Fruit fly (Drosophila melanogaster) whole organism, prepupa: ENCODE results near the gene CG12123.

Experiments
- CG10631 ChIP-seq: fragments of 200-800 bp; sonication (Bioruptor generic); optimal IDR thresholded peaks from 2 replicates; lab custom pipeline; 2016; ENCODE audit warnings: missing biosample characterization, missing genetic modification characterization
- CG10669 ChIP-seq: fragments of 200-800 bp; sonication (Bioruptor generic); optimal IDR thresholded peaks from 3 replicates; lab custom pipeline; 2018; ENCODE audit warnings: missing biosample characterization, mild to moderate bottlenecking, missing genetic modification characterization, moderate library complexity
- CG11294 ChIP-seq: fragments of 200-800 bp; sonication (Bioruptor generic); IDR thresholded peaks from 2 replicates; pipeline ENCODE4 v1.3.6; 2022; ENCODE audit warnings: missing biosample characterization, missing genetic modification characterization
- CG11762 ChIP-seq: fragments of 200-800 bp; sonication (Bioruptor generic); optimal IDR thresholded peaks from 3 replicates; lab custom pipeline; 2016; ENCODE audit warnings: missing biosample characterization, missing genetic modification characterization; ENCODE audit not compliant: insufficient read depth
- CG15336 ChIP-seq: fragments of 200-800 bp; sonication (Bioruptor generic); IDR thresholded peaks from 2 replicates; pipeline ENCODE4 v1.3.6; 2022; ENCODE audit warnings: missing biosample characterization, missing genetic modification characterization
- CG1621 ChIP-seq: fragments of 200-800 bp; sonication (Bioruptor generic); optimal IDR thresholded peaks from 3 replicates; lab custom pipeline; 2018; ENCODE audit warnings: missing biosample characterization, mild to moderate bottlenecking, missing genetic modification characterization
- CG16779 ChIP-seq: fragments of 200-800 bp; sonication (Bioruptor generic); optimal IDR thresholded peaks from 3 replicates; lab custom pipeline; 2017; ENCODE audit warnings: missing biosample characterization, mild to moderate bottlenecking, missing genetic modification characterization
- CG3032 ChIP-seq: fragments of 200-800 bp; optimal IDR thresholded peaks from 2 replicates; lab custom pipeline; 2019; ENCODE audit warnings: missing biosample characterization, mild to moderate bottlenecking, missing genetic modification characterization, moderate library complexity
- CG31627 ChIP-seq: fragments of 200-800 bp; sonication (Bioruptor generic); optimal IDR thresholded peaks from 3 replicates; lab custom pipeline; 2016; ENCODE audit warnings: missing biosample characterization, missing genetic modification characterization
- CG32006 ChIP-seq: fragments of 200-800 bp; sonication (Bioruptor generic); optimal IDR thresholded peaks from 3 replicates; lab custom pipeline; 2017; ENCODE audit warnings: missing biosample characterization, mild to moderate bottlenecking, missing genetic modification characterization
- CG34406 ChIP-seq: fragments of 200-800 bp; sonication (Bioruptor generic); optimal IDR thresholded peaks from 3 replicates; lab custom pipeline; 2016; ENCODE audit warnings: missing biosample characterization, missing genetic modification characterization
- CG3919 ChIP-seq: fragments of 200-800 bp; sonication (Bioruptor generic); optimal IDR thresholded peaks from 3 replicates; lab custom pipeline; 2016; ENCODE audit warnings: missing biosample characterization, missing genetic modification characterization
- CG4318 ChIP-seq: fragments of 200-800 bp; sonication (Bioruptor generic); optimal IDR thresholded peaks from 3 replicates; lab custom pipeline; 2017; ENCODE audit warnings: missing biosample characterization, mild to moderate bottlenecking, missing genetic modification characterization
- CG6808 ChIP-seq: fragments of 200-800 bp; sonication (Bioruptor generic); optimal IDR thresholded peaks from 3 replicates; lab custom pipeline; 2017; ENCODE audit warnings: missing biosample characterization, missing genetic modification characterization, mild to moderate bottlenecking, moderate library complexity, missing genetic modification reagents
- CG6854 ChIP-seq: fragments of 200-800 bp; sonication (Bioruptor generic); optimal IDR thresholded peaks from 2 replicates; lab custom pipeline; 2017; ENCODE audit warnings: missing biosample characterization, mild to moderate bottlenecking, missing genetic modification characterization
- CG7368 ChIP-seq: fragments of 200-800 bp; sonication (Bioruptor generic); optimal IDR thresholded peaks from 3 replicates; lab custom pipeline; 2016; ENCODE audit warnings: missing biosample characterization, missing genetic modification characterization
- CG9139 ChIP-seq: fragments of 200-800 bp; sonication (Bioruptor generic); optimal IDR thresholded peaks from 3 replicates; lab custom pipeline; 2017; ENCODE audit warnings: missing biosample characterization, mild to moderate bottlenecking, missing genetic modification characterization
- Eip75B ChIP-seq: fragments of 200-800 bp; sonication (Bioruptor generic); optimal IDR thresholded peaks from 3 replicates; lab custom pipeline; 2016; ENCODE audit warnings: missing biosample characterization, missing genetic modification characterization
- Eip78C ChIP-seq: fragments of 200-800 bp; sonication (Bioruptor generic); peaks from one replicate; lab custom pipeline; 2016; ENCODE audit warnings: missing biosample characterization, missing genetic modification characterization
- Eip93F ChIP-seq: fragments of 200-800 bp; sonication (Bioruptor generic); optimal IDR thresholded peaks from 2 replicates; lab custom pipeline; 2016; ENCODE audit warnings: missing biosample characterization, mild to moderate bottlenecking, missing genetic modification characterization
- Ets21C ChIP-seq: fragments of 200-800 bp; sonication (Bioruptor generic); optimal IDR thresholded peaks from 3 replicates; lab custom pipeline; 2016; ENCODE audit warnings: missing biosample characterization, missing genetic modification characterization
- Ets96B ChIP-seq: fragments of 200-800 bp; optimal IDR thresholded peaks from 2 replicates; lab custom pipeline; 2019; ENCODE audit warnings: missing biosample characterization, mild to moderate bottlenecking, missing genetic modification characterization, moderate library complexity
- Gug ChIP-seq: fragments of 200-800 bp; sonication (Bioruptor generic); IDR thresholded peaks from 2 replicates; pipeline ENCODE4 v1.3.6; 2022; ENCODE audit warnings: missing biosample characterization, missing genetic modification characterization
- Hr38 ChIP-seq: sonication (Bioruptor generic); optimal IDR thresholded peaks from 2 replicates; lab custom pipeline; 2016; ENCODE audit warnings: missing biosample characterization, missing genetic modification characterization
- Hr39 ChIP-seq: fragments of 200-800 bp; sonication (Bioruptor generic); optimal IDR thresholded peaks from 2 replicates; lab custom pipeline; 2016; ENCODE audit warnings: missing biosample characterization, missing genetic modification characterization
- Hr4 ChIP-seq: fragments of 200-800 bp; sonication (Bioruptor generic); optimal IDR thresholded peaks from 3 replicates; lab custom pipeline; 2016; ENCODE audit warnings: missing biosample characterization, missing genetic modification characterization
- Lpt ChIP-seq: fragments of 200-800 bp; sonication (Bioruptor generic); optimal IDR thresholded peaks from 3 replicates; lab custom pipeline; 2016; ENCODE audit warnings: missing biosample characterization, missing genetic modification characterization
- Met ChIP-seq: fragments of 200-800 bp; sonication (Bioruptor generic); optimal IDR thresholded peaks from 3 replicates; lab custom pipeline; 2016; ENCODE audit warnings: missing biosample characterization, missing genetic modification characterization
- OdsH ChIP-seq: fragments of 200-800 bp; sonication (Bioruptor generic); optimal IDR thresholded peaks from 3 replicates; lab custom pipeline; 2016; ENCODE audit warnings: missing biosample characterization, missing genetic modification characterization
- Smox ChIP-seq: fragments of 200-800 bp; sonication (Bioruptor generic); optimal IDR thresholded peaks from 3 replicates; lab custom pipeline; 2016; ENCODE audit warnings: missing biosample characterization, missing genetic modification characterization
- Sox102F ChIP-seq: fragments of 200-800 bp; sonication (Bioruptor generic); optimal IDR thresholded peaks from 2 replicates; lab custom pipeline; 2016; ENCODE audit warnings: missing biosample characterization, mild to moderate bottlenecking, missing genetic modification characterization
- Sox14 ChIP-seq: fragments of 200-800 bp; sonication (Bioruptor generic); optimal IDR thresholded peaks from 3 replicates; lab custom pipeline; 2016; ENCODE audit warnings: missing biosample characterization, missing genetic modification characterization
- Sox15 ChIP-seq: fragments of 200-800 bp; sonication (Bioruptor generic); optimal IDR thresholded peaks from 3 replicates; lab custom pipeline; 2016; ENCODE audit warnings: missing biosample characterization, missing genetic modification characterization
- achi ChIP-seq: fragments of 200-800 bp; sonication (Bioruptor generic); optimal IDR thresholded peaks from 3 replicates; lab custom pipeline; 2016; ENCODE audit warnings: missing biosample characterization, missing genetic modification characterization
- acj6 ChIP-seq: fragments of 200-800 bp; sonication (Bioruptor generic); optimal IDR thresholded peaks from 3 replicates; lab custom pipeline; 2016; ENCODE audit warnings: missing biosample characterization, missing genetic modification characterization
- cyc ChIP-seq: fragments of 200-800 bp; sonication (Bioruptor generic); optimal IDR thresholded peaks from 3 replicates; lab custom pipeline; 2016; ENCODE audit warnings: missing biosample characterization, missing genetic modification characterization
- dac ChIP-seq: fragments of 200-800 bp; sonication (Bioruptor generic); optimal IDR thresholded peaks from 2 replicates; lab custom pipeline; 2017; ENCODE audit warnings: missing biosample characterization, mild to moderate bottlenecking, missing genetic modification characterization
- dsx ChIP-seq: fragments of 200-800 bp; optimal IDR thresholded peaks from 3 replicates; lab custom pipeline; 2019; ENCODE audit warnings: missing biosample characterization, mild to moderate bottlenecking, missing genetic modification characterization, moderate library complexity; ENCODE audit not compliant: poor library complexity, severe bottlenecking
- eg ChIP-seq: fragments of 200-800 bp; sonication (Bioruptor generic); IDR thresholded peaks from 3 replicates; pipeline ENCODE4 v1.3.6; 2022; ENCODE audit warnings: missing biosample characterization, missing genetic modification characterization
- fd59A ChIP-seq: fragments of 200-800 bp; sonication (Bioruptor generic); optimal IDR thresholded peaks from 2 replicates; lab custom pipeline; 2017; ENCODE audit warnings: missing biosample characterization, mild to moderate bottlenecking, missing genetic modification characterization, missing genetic modification reagents
- fd85E ChIP-seq: fragments of 200-800 bp; sonication (Bioruptor generic); optimal IDR thresholded peaks from 3 replicates; lab custom pipeline; 2016; ENCODE audit warnings: missing biosample characterization, missing genetic modification characterization
- fkh ChIP-seq: fragments of 200-800 bp; sonication (Bioruptor generic); optimal IDR thresholded peaks from 3 replicates; lab custom pipeline; 2017; ENCODE audit warnings: missing biosample characterization, mild to moderate bottlenecking, missing genetic modification characterization, moderate library complexity
- net ChIP-seq: fragments of 200-800 bp; sonication (Bioruptor generic); optimal IDR thresholded peaks from 3 replicates; lab custom pipeline; 2016; ENCODE audit warnings: missing biosample characterization, missing genetic modification characterization
- spab ChIP-seq: fragments of 200-800 bp; sonication (Bioruptor generic); optimal IDR thresholded peaks from 2 replicates; lab custom pipeline; 2017; ENCODE audit warnings: missing biosample characterization, mild to moderate bottlenecking, missing genetic modification characterization, missing genetic modification reagents
- ss ChIP-seq, 2 experiments: fragments of 200-800 bp; sonication (Bioruptor generic); optimal IDR thresholded peaks; 2 replicates in 1 of 2; 3 replicates in 1 of 2; lab custom pipeline; 2017 to 2018; ENCODE audit warnings: mild to moderate bottlenecking in 2 of 2, missing biosample characterization in 2 of 2, missing genetic modification characterization in 2 of 2, moderate library complexity in 1 of 2
- svp ChIP-seq: fragments of 200-800 bp; sonication (Bioruptor generic); peaks from one replicate; lab custom pipeline; 2016; ENCODE audit warnings: missing biosample characterization, missing genetic modification characterization
- topi ChIP-seq: fragments of 200-800 bp; sonication (Bioruptor generic); optimal IDR thresholded peaks from 3 replicates; lab custom pipeline; 2016; ENCODE audit warnings: missing biosample characterization, missing genetic modification characterization
- vri ChIP-seq: fragments of 200-800 bp; sonication (Bioruptor generic); optimal IDR thresholded peaks from 3 replicates; lab custom pipeline; 2016; ENCODE audit warnings: missing biosample characterization, mild to moderate bottlenecking, missing genetic modification characterization

Gene CG12123

DNA sequence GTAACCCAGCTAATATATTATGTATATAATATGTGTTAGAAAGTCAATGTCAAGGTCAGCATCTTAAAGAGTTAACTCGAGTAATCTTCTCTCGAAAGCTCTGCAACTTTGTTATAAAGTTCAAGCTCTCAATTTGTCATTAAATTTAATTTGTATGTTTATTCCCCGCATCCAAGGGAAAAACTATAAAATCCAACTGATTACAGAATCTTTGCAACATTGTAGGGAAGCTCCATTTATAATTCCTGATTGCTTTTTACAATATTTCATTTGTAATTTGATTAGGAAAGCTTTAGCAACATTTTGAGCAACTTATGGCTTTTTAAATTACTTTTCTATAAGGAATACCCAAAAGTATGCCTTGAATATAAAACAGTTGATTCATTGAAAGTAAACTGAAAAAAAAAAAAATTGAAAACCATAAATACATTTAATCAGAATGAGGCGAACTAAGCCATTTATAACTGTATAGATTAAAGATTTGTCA is 24.6 kb upstream of the CG12123 start:
- no peak for TF ChIP-seq Gug (GFP tag; lab: Robert Waterston, UW)
- TF ChIP-seq OdsH, result no peak
- TF ChIP-seq Eip78C (GFP tag; lab: Kevin White, UChicago), result peak; percentile 4
- TF ChIP-seq dsx (GFP tag; lab: Kevin White, UChicago), result peak; percentile 97
- TF ChIP-seq CG6854, result no peak

dm6 chrX:8464378-8465036 is 22.4 kb upstream of the CG12123 start, which contains the start of gene Sptr:
Gene Sptr, minus strand, starts transcription at chrX:8464438.
- TF ChIP-seq Eip75B (GFP tag; lab: Kevin White, UChicago) (peak; percentile 95), Sox102F (GFP tag; lab: Kevin White, UChicago) (peak; percentile 94), eg (peak; percentile 96), fd59A (GFP tag; lab: Kevin White, UChicago) (peak; percentile 89), Sox15 (GFP tag; lab: Kevin White, UChicago) (peak; percentile 87), CG7368 (GFP tag; lab: Kevin White, UChicago) (peak; percentile 92), Met (GFP tag; lab: Kevin White, UChicago) (peak; percentile 96), svp (peak; percentile 98), CG11294 (GFP tag; lab: Robert Waterston, UW) (peak; percentile 86), acj6 (peak; percentile 94), CG15336 (peak; percentile 96), OdsH (peak; percentile 93), achi (GFP tag; lab: Kevin White, UChicago) (peak; percentile 94), ss (GFP tag; optimal IDR thresholded peaks at IDR 0.05; lab: Kevin White, UChicago) (peak; percentile 92 to 96), fd85E (GFP tag; lab: Kevin White, UChicago) (peak; percentile 88), CG11762 (GFP tag; lab: Kevin White, UChicago) (peak; percentile 92), CG6808 (GFP tag; lab: Kevin White, UChicago) (peak; percentile 92), CG3919 (peak; percentile 95), Eip78C (GFP tag; lab: Kevin White, UChicago) (peak; percentile 99), Hr38 (no peak), cyc (GFP tag; lab: Kevin White, UChicago) (peak; percentile 92), CG1621 (tag; lab: Kevin White, UChicago) (peak; percentile 91), dac (GFP tag; lab: Kevin White, UChicago) (peak; percentile 86), CG10631 (GFP tag; lab: Kevin White, UChicago) (peak; percentile 92), CG10669 (GFP tag; lab: Kevin White, UChicago) (peak; percentile 90), Hr39 (GFP tag; lab: Kevin White, UChicago) (peak; percentile 90), CG4318 (GFP tag; lab: Kevin White, UChicago) (peak; percentile 84), Ets21C (GFP tag; lab: Kevin White, UChicago) (peak; percentile 90), vri (GFP tag; lab: Kevin White, UChicago) (peak; percentile 93), CG32006 (GFP tag; lab: Kevin White, UChicago) (peak; percentile 93), CG34406 (GFP tag; lab: Kevin White, UChicago) (peak; percentile 94), Ets96B (peak; percentile 95), CG6854 (peak; percentile 93), topi (peak; percentile 96), spab (GFP tag; lab: Kevin White, UChicago) (peak; percentile 89), Sox14 (GFP tag; lab: Kevin White, UChicago) (peak; percentile 92), dsx (GFP tag; lab: Kevin White, UChicago) (peak; percentile 94), net (GFP tag; lab: Kevin White, UChicago) (peak; percentile 95), Lpt (GFP tag; lab: Kevin White, UChicago) (peak; percentile 93), Smox (GFP tag; lab: Kevin White, UChicago) (peak; percentile 95), CG16779 (tag; lab: Kevin White, UChicago) (peak; percentile 92), Hr4 (GFP tag; lab: Kevin White, UChicago) (peak; percentile 90), Eip93F (GFP tag; lab: Kevin White, UChicago) (peak; percentile 82), CG31627 (peak; percentile 92), CG9139 (GFP tag; lab: Kevin White, UChicago) (peak; percentile 92), CG3032 (tag; lab: Kevin White, UChicago) (peak; percentile 95), fkh (GFP tag; lab: Kevin White, UChicago) (no peak)
